Worm (Caenorhabditis elegans) whole organism, mixed stage, embryonic: ENCODE data around the gene T19H5.7.

Experiments used
- M03D4.4 ChIP-seq: sonication (generic microtip); optimal IDR thresholded peaks from 2 replicates; lab custom pipeline; 2017; ENCODE audit warnings: mild to moderate bottlenecking, missing genetic modification characterization, missing compliant biosample characterization
- bed-3 ChIP-seq: fragments of 200-800 bp; sonication (Bioruptor generic); optimal IDR thresholded peaks from 3 replicates; lab custom pipeline; 2018; ENCODE audit warnings: mild to moderate bottlenecking, missing genetic modification characterization, moderate library complexity, missing compliant biosample characterization
- ceh-43 ChIP-seq: fragments of 200-800 bp; sonication (Bioruptor generic); optimal IDR thresholded peaks from 2 replicates; lab custom pipeline; 2018; ENCODE audit warnings: mild to moderate bottlenecking, missing genetic modification characterization, moderate library complexity, missing compliant biosample characterization
- ceh-83 ChIP-seq: fragments of 200-800 bp; sonication (Bioruptor generic); optimal IDR thresholded peaks from 2 replicates; lab custom pipeline; 2018; ENCODE audit warnings: mild to moderate bottlenecking, missing genetic modification characterization, missing compliant biosample characterization
- ces-1 ChIP-seq: fragments of 150-350 bp; optimal IDR thresholded peaks from 2 replicates; lab custom pipeline; 2014; ENCODE audit warnings: missing biosample characterization, missing genetic modification reagents, missing genetic modification characterization
- drap-1 ChIP-seq: fragments of 200-800 bp; sonication (Bioruptor generic); optimal IDR thresholded peaks from 3 replicates; lab custom pipeline; 2018; ENCODE audit warnings: mild to moderate bottlenecking, missing genetic modification characterization, missing compliant biosample characterization
- elt-3 ChIP-seq: fragments of 150-350 bp; optimal IDR thresholded peaks from 2 replicates; lab custom pipeline; 2014; ENCODE audit warnings: missing biosample characterization, missing genetic modification characterization
- flh-1 ChIP-seq: fragments of 200-800 bp; sonication (Bioruptor generic); optimal IDR thresholded peaks from 2 replicates; lab custom pipeline; 2018; ENCODE audit warnings: mild to moderate bottlenecking, missing genetic modification characterization, moderate library complexity, missing compliant biosample characterization
- hlh-1 ChIP-seq: fragments of 150-350 bp; optimal IDR thresholded peaks from 2 replicates; lab custom pipeline; 2014; ENCODE audit warnings: missing biosample characterization, missing genetic modification reagents, missing genetic modification characterization
- lin-13 ChIP-seq: fragments of 150-350 bp; optimal IDR thresholded peaks from 2 replicates; lab custom pipeline; 2014; ENCODE audit warnings: missing biosample characterization, missing genetic modification characterization
- lin-32 ChIP-seq: fragments of 200-800 bp; sonication (Bioruptor generic); optimal IDR thresholded peaks from 2 replicates; lab custom pipeline; 2018; ENCODE audit warnings: mild to moderate bottlenecking, missing genetic modification characterization, missing compliant biosample characterization
- lsy-2 ChIP-seq: fragments of 150-350 bp; optimal IDR thresholded peaks from 2 replicates; lab custom pipeline; 2014; ENCODE audit warnings: missing biosample characterization, missing genetic modification characterization
- mab-5 ChIP-seq: fragments of 150-350 bp; optimal IDR thresholded peaks from 2 replicates; lab custom pipeline; 2014; ENCODE audit warnings: missing biosample characterization, missing genetic modification characterization
- mep-1 ChIP-seq: fragments of 150-350 bp; optimal IDR thresholded peaks from 2 replicates; lab custom pipeline; 2017; ENCODE audit warnings: missing biosample characterization, missing genetic modification reagents, missing genetic modification characterization, inconsistent platforms
- mls-2 ChIP-seq: sonication (generic microtip); optimal IDR thresholded peaks from 2 replicates; lab custom pipeline; 2016; ENCODE audit warnings: mild to moderate bottlenecking, missing genetic modification characterization, moderate library complexity, missing compliant biosample characterization
- nhr-12 ChIP-seq: fragments of 150-350 bp; optimal IDR thresholded peaks from 2 replicates; lab custom pipeline; 2014; ENCODE audit warnings: missing biosample characterization, missing genetic modification characterization
- nhr-2 ChIP-seq: fragments of 150-350 bp; optimal IDR thresholded peaks from 2 replicates; lab custom pipeline; 2014; ENCODE audit warnings: missing biosample characterization, missing genetic modification characterization
- nhr-237 ChIP-seq: fragments of 150-350 bp; optimal IDR thresholded peaks from 2 replicates; lab custom pipeline; 2014; ENCODE audit warnings: missing biosample characterization, missing genetic modification characterization
- nhr-28 ChIP-seq: fragments of 150-350 bp; optimal IDR thresholded peaks from 2 replicates; lab custom pipeline; 2014; ENCODE audit warnings: missing biosample characterization, missing genetic modification characterization
- nhr-76 ChIP-seq: sonication (generic microtip); optimal IDR thresholded peaks from 2 replicates; lab custom pipeline; 2017; ENCODE audit warnings: missing biosample characterization, missing genetic modification characterization
- pha-4 ChIP-seq: fragments of 150-350 bp; optimal IDR thresholded peaks from 2 replicates; lab custom pipeline; 2018; ENCODE audit warnings: missing biosample characterization, missing genetic modification reagents, missing genetic modification characterization
- sem-2 ChIP-seq: fragments of 200-800 bp; sonication (Bioruptor generic); optimal IDR thresholded peaks from 2 replicates; lab custom pipeline; 2018; ENCODE audit warnings: mild to moderate bottlenecking, missing genetic modification characterization, missing compliant biosample characterization
- snpc-4 ChIP-seq: fragments of 150-350 bp; optimal IDR thresholded peaks from 2 replicates; lab custom pipeline; 2014; ENCODE audit warnings: missing biosample characterization, missing genetic modification characterization
- sptf-1 ChIP-seq: sonication (generic microtip); optimal IDR thresholded peaks from 2 replicates; lab custom pipeline; 2017; ENCODE audit warnings: mild to moderate bottlenecking, missing genetic modification characterization, moderate library complexity, missing compliant biosample characterization
- tbx-8 ChIP-seq: fragments of 200-800 bp; sonication (Bioruptor generic); optimal IDR thresholded peaks from 2 replicates; lab custom pipeline; 2018; ENCODE audit warnings: mild to moderate bottlenecking, missing genetic modification characterization, moderate library complexity, missing compliant biosample characterization
- unc-120 ChIP-seq: sonication (generic microtip); optimal IDR thresholded peaks from 2 replicates; lab custom pipeline; 2017; ENCODE audit warnings: missing genetic modification characterization, missing compliant biosample characterization; ENCODE audit not compliant: poor library complexity, severe bottlenecking
- unc-39 ChIP-seq: fragments of 150-350 bp; optimal IDR thresholded peaks from 2 replicates; lab custom pipeline; 2014; ENCODE audit warnings: missing biosample characterization, missing genetic modification characterization
- unc-62 ChIP-seq: fragments of 150-350 bp; optimal IDR thresholded peaks from 2 replicates; lab custom pipeline; 2014; ENCODE audit warnings: missing biosample characterization, missing genetic modification reagents, missing genetic modification characterization
- zip-8 ChIP-seq: fragments of 150-350 bp; optimal IDR thresholded peaks from 2 replicates; lab custom pipeline; 2014; ENCODE audit warnings: missing biosample characterization, missing genetic modification characterization
- ztf-11 ChIP-seq: fragments of 150-350 bp; optimal IDR thresholded peaks from 2 replicates; lab custom pipeline; 2014; ENCODE audit warnings: missing biosample characterization, missing genetic modification characterization

The T19H5.7 gene

DNA sequence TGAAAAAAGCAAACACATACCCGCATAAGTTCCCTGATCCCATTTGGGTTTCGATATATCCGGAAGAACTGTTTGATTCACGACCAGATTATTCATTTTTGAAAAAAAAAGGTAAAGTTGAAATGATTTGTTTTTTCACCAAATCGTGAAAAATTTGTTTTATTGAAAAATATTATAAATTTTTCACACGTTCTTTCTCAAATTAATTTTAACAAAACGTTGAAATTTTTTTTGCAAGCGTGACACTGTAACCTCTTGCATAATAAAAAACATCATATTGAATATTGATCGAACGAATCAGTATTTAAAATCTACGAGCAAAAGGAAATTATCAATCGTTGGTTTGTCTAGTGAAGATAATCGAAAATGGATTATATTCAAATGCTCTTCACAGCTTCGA, 38.9 kb upstream of the T19H5.7 start, which contains the start of the genes sfxn-1.1 and AH6.3:
TSS of gene sfxn-1.1 (minus strand) at position 101 of the 400 bp plus-strand sequence.
TSS of gene AH6.3 (plus strand) at position 275 of the 400 bp plus-strand sequence.
- no peak for TF ChIP-seq nhr-237 (tag; lab: Kevin White, UChicago)
- TF ChIP-seq lin-32: no peak
- TF ChIP-seq bed-3 (GFP tag; lab: Kevin White, UChicago): no peak
- no peak for TF ChIP-seq hlh-1 (tag; lab: Kevin White, UChicago)
- TF ChIP-seq unc-120 (tag; lab: Kevin White, UChicago): no peak
- TF ChIP-seq mls-2: no peak
- no peak for TF ChIP-seq sptf-1
- TF ChIP-seq lin-13 (tag; lab: Kevin White, UChicago): no peak
- TF ChIP-seq zip-8: no peak
- no peak for TF ChIP-seq unc-39 (tag; lab: Kevin White, UChicago)
- TF ChIP-seq ceh-83: no peak
- TF ChIP-seq pha-4 (tag; lab: Kevin White, UChicago): no peak
- no peak for TF ChIP-seq sem-2
- TF ChIP-seq tbx-8 (GFP tag; lab: Kevin White, UChicago): no peak
- no peak for TF ChIP-seq mab-5 (tag; lab: Kevin White, UChicago)

DNA sequence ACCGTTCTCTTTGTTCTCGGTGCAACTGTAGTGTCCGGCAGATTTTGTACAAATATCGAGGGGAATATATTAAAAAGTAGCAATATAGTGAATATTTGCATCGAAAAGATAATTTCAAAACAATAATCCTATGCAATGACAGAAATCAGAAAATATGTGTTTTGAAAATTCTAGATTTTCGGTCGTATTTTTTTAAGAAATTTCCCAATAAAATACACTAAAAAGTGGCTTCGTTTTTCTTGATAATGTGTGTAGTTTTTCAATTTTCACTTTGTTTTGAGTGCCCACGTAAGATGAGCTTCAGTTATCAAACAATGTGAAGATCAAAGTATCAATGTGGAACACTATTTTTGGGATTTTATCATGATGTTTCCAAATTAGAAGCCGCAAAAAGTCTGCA, 36.9 kb upstream of the T19H5.7 start, which contains the start of gene gcy-1:
TSS of gene gcy-1 (minus strand) at position 101 of the 400 bp plus-strand sequence.
- TF ChIP-seq unc-62 (GFP tag; lab: Kevin White, UChicago) (no peak), hlh-1 (tag; lab: Kevin White, UChicago) (no peak), drap-1 (GFP tag; lab: Kevin White, UChicago) (no peak)

DNA sequence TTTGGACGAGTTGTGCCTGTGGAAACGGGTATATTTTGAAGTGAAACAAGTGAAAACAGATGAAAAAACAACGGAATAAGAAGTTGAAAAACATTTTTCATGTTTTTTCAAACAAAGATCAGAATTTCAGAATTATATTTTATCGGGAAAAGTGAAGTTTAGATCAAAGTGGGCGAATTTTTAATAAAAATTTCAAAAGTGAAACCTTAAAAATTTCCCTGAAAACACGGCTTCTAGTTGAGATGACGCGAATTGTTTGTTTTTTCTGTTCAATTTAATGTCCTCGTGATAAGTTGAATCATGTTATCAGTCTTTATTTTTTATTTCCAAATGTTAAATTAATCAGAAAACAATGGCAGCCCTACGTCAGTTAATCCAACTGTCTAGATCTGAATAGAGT, 27.3 kb upstream of the T19H5.7 start, which contains the start of gene gcy-3:
TSS of gene gcy-3 (minus strand) at position 101 of the 400 bp plus-strand sequence.
- TF ChIP-seq ceh-83 (no peak), nhr-12 (tag; lab: Kevin White, UChicago) (no peak), zip-8 (no peak), nhr-237 (tag; lab: Kevin White, UChicago) (no peak), lin-32 (no peak), elt-3 (no peak), M03D4.4 (no peak), nhr-76 (tag; lab: Kevin White, UChicago) (no peak), nhr-2 (tag; lab: Kevin White, UChicago) (no peak), ztf-11 (tag; lab: Kevin White, UChicago) (no peak), tbx-8 (GFP tag; lab: Kevin White, UChicago) (no peak), ceh-43 (GFP tag; lab: Kevin White, UChicago) (no peak), flh-1 (GFP tag; lab: Kevin White, UChicago) (no peak), snpc-4 (tag; lab: Kevin White, UChicago) (no peak), pha-4 (tag; lab: Kevin White, UChicago) (no peak), unc-120 (tag; lab: Kevin White, UChicago) (no peak), sptf-1 (no peak), mep-1 (tag; lab: Kevin White, UChicago) (no peak)

DNA sequence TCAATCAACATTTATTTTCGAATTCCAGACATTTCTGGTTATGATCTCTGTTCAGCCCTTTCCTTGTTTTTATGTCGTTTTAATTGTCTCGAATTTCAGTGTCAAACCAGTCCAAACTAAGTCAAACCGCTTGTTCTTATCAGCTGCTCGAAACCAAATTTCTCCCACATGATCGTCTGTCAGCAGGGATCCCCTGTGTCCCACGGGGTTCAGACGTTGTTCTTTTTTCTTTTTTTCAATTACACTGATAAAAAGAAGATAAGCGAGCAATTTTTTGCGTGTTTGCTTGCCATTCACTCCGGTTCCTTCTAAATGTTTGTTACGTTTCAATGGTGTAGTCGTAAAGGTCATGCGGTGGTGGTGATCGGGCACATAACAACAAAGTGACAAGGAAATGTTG, 22.0 kb upstream of the T19H5.7 start:
- TF ChIP-seq nhr-76 (tag; lab: Kevin White, UChicago): no peak
- no peak for TF ChIP-seq nhr-12 (tag; lab: Kevin White, UChicago)
- TF ChIP-seq mls-2: no peak
- no peak for TF ChIP-seq unc-62 (GFP tag; lab: Kevin White, UChicago)
- TF ChIP-seq lsy-2 (tag; lab: Kevin White, UChicago): no peak
- no peak for TF ChIP-seq ceh-43 (GFP tag; lab: Kevin White, UChicago)
- no peak for TF ChIP-seq nhr-237 (tag; lab: Kevin White, UChicago)

- no peak for TF ChIP-seq ces-1
Observed at ce11 chrII:9500926-9501325, 21.0 kb upstream of the T19H5.7 start.

- TF ChIP-seq nhr-28 (tag; lab: Kevin White, UChicago) (no peak), ces-1 (peak; percentile 24)
- TF ChIP-seq, all 35 proteins: peak for 1
Observed at ce11 chrII:9498589-9498988, 18.7 kb upstream of the T19H5.7 start.
